Worm (Caenorhabditis elegans): ENCODE data around the gene F22B5.4.

F22B5.4 gene

DNA sequence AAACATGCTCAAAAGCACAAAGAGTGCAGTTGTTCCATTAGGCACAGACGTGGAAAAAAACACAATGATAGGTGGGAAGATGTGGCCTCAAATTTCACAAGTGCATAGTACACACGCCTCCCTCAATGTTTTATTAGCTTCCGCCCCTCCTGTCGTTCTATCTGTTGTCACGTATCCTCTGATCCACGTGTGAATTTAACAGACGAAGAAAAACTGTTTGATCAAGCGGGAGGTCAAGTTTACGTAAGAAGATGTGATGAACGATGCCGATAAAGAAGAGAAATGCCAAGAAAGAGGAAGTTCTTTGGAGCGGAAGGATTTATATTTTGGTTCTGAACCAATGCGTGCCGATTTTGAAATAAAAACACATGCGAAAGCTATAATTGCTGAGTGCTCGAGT lies 1.2 kb downstream of the F22B5.4 start (continued):
- TF ChIP-seq snu-23 (GFP tag; optimal IDR thresholded peaks at IDR 0.05) (peak; percentile 8), unc-98 (GFP tag; IDR thresholded peaks at IDR 0.05) (no peak), pqm-1 (tag; optimal IDR thresholded peaks at IDR 0.05) (no peak), pag-3 (tag; optimal IDR thresholded peaks at IDR 0.05; ENCODE audit: borderline replicate concordance, insufficient read depth) (no peak), tlp-1 (tag; optimal IDR thresholded peaks at IDR 0.05) (no peak), blmp-1 (tag; optimal IDR thresholded peaks at IDR 0.05) (peak; percentile 74), aly-2 (tag; optimal IDR thresholded peaks at IDR 0.05) (no peak), nhr-19 (GFP tag; conservative IDR thresholded peaks at IDR 0.05) (peak; percentile 40; the same call in 1 of the 2 replicates), Y116A8C.19 (tag; optimal IDR thresholded peaks at IDR 0.05; ENCODE audit: borderline replicate concordance) (no peak), nhr-12 (tag; optimal IDR thresholded peaks at IDR 0.05) (no peak), efl-1 (optimal IDR thresholded peaks at IDR 0.05) (no peak), efl-1 (GFP tag; optimal IDR thresholded peaks at IDR 0.05 in 1 of 2) (no peak), pax-3 (tag; optimal IDR thresholded peaks at IDR 0.05) (no peak), nhr-77 (tag; optimal IDR thresholded peaks at IDR 0.05) (no peak), ceh-63 (GFP tag; optimal IDR thresholded peaks at IDR 0.05) (no peak), ceh-8 (GFP tag; optimal IDR thresholded peaks at IDR 0.05) (no peak), nhr-85 (tag) (peak; percentile 73), alr-1 (tag; optimal IDR thresholded peaks at IDR 0.05; ENCODE audit: borderline replicate concordance) (no peak), egl-27 (tag; optimal IDR thresholded peaks at IDR 0.05) (no peak), nhr-28 (tag; optimal IDR thresholded peaks at IDR 0.05) (no peak), zag-1 (tag; optimal IDR thresholded peaks at IDR 0.05) (no peak), mep-1 (tag; optimal IDR thresholded peaks at IDR 0.05) (no peak), C04F5.9 (tag; optimal IDR thresholded peaks at IDR 0.05) (no peak), ztf-11 (tag; optimal IDR thresholded peaks at IDR 0.05) (no peak), ces-1 (GFP tag; optimal IDR thresholded peaks at IDR 0.05) (no peak)

DNA sequence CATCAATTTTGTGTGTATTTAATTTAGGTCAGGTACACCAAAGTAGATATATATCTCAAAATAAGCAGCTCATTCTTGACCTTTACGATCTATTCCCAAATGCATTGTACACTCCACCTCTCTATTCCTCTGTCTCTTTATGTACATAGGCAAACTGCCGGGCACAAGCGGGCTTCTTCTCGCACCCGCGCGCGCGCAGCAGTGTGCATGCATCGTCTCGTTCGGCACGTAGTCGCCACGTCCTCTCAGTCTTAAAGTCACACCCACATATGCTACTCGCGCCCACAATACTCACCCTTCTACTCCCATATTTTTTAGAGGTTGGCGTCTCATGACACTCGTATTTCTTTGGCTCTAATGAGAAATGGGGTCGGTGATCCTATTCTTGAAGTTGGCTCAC lies 1.9 kb downstream of the F22B5.4 start:
- TF ChIP-seq isw-1 (GFP tag; IDR thresholded peaks at IDR 0.05): no peak
- TF ChIP-seq C34B4.2 (tag; optimal IDR thresholded peaks at IDR 0.05): no peak
- TF ChIP-seq nhr-76 (tag; optimal IDR thresholded peaks at IDR 0.05): no peak
- no peak for TF ChIP-seq aly-2 (tag; optimal IDR thresholded peaks at IDR 0.05)
- TF ChIP-seq xbp-1 (tag; optimal IDR thresholded peaks at IDR 0.05): no peak
- TF ChIP-seq C04F5.9 (tag; optimal IDR thresholded peaks at IDR 0.05): no peak
- TF ChIP-seq aha-1 (tag; optimal IDR thresholded peaks at IDR 0.05): peak; percentile 31
- no peak for TF ChIP-seq lir-3 (tag; optimal IDR thresholded peaks at IDR 0.05; ENCODE audit: poor library complexity)
- no peak for TF ChIP-seq egl-27 (tag; optimal IDR thresholded peaks at IDR 0.05)
- no peak for TF ChIP-seq nhr-19 (GFP tag; conservative IDR thresholded peaks at IDR 0.05)
- no peak for TF ChIP-seq C16A3.4 (tag; optimal IDR thresholded peaks at IDR 0.05)
- TF ChIP-seq pax-3 (tag; optimal IDR thresholded peaks at IDR 0.05): no peak
- no peak for TF ChIP-seq fos-1 (tag; optimal IDR thresholded peaks at IDR 0.05)
- TF ChIP-seq zip-4 (GFP tag; optimal IDR thresholded peaks at IDR 0.05): no peak
- TF ChIP-seq unc-86 (tag; optimal IDR thresholded peaks at IDR 0.05): no peak
- no peak for TF ChIP-seq hlh-17 (GFP tag; optimal IDR thresholded peaks at IDR 0.05; ENCODE audit: borderline replicate concordance)
- no peak for TF ChIP-seq skn-1 (tag; optimal IDR thresholded peaks at IDR 0.05)
- TF ChIP-seq sup-37 (GFP tag; optimal IDR thresholded peaks at IDR 0.05): no peak
- no peak for TF ChIP-seq pag-3 (tag; optimal IDR thresholded peaks at IDR 0.05; ENCODE audit: borderline replicate concordance, insufficient read depth)
- TF ChIP-seq lin-14 (GFP tag; optimal IDR thresholded peaks at IDR 0.05): peak; percentile 55
- TF ChIP-seq rnt-1 (tag; optimal IDR thresholded peaks at IDR 0.05): no peak
- no peak for TF ChIP-seq snpc-4 (tag; optimal IDR thresholded peaks at IDR 0.05)
- TF ChIP-seq nhr-12 (tag; optimal IDR thresholded peaks at IDR 0.05): no peak
- TF ChIP-seq fkh-8 (tag; optimal IDR thresholded peaks at IDR 0.05): peak; percentile 57
- TF ChIP-seq vab-15 (tag; optimal IDR thresholded peaks at IDR 0.05): no peak
- no peak for TF ChIP-seq mep-1 (tag; optimal IDR thresholded peaks at IDR 0.05)
- TF ChIP-seq nhr-85 (tag): no peak

Data from whole organism, L1 larva.